Worm (Caenorhabditis elegans) whole organism, L2 larva: Measurements from ENCODE around the gene sru-40.

Experiments used
- F13H6.1 ChIP-seq: sonication (generic microtip); optimal IDR thresholded peaks from 2 replicates; lab custom pipeline; 2016; ENCODE audit warnings: missing genetic modification characterization, missing compliant biosample characterization
- R02D3.7 ChIP-seq: fragments of 150-350 bp; optimal IDR thresholded peaks from 2 replicates; lab custom pipeline; 2014; ENCODE audit warnings: missing biosample characterization, missing genetic modification characterization
- ZK546.5 ChIP-seq: sonication (generic microtip); optimal IDR thresholded peaks from 2 replicates; lab custom pipeline; 2017; ENCODE audit warnings: missing biosample characterization, missing genetic modification characterization
- alr-1 ChIP-seq: fragments of 150-350 bp; optimal IDR thresholded peaks from 2 replicates; lab custom pipeline; 2014; ENCODE audit warnings: missing biosample characterization, missing genetic modification characterization
- ama-1 ChIP-seq: fragments of 150-350 bp; optimal IDR thresholded peaks from 2 replicates; lab custom pipeline; 2018; ENCODE audit warnings: inconsistent platforms
- blmp-1 ChIP-seq: sonication (generic microtip); optimal IDR thresholded peaks from 2 replicates; lab custom pipeline; 2017; ENCODE audit warnings: missing genetic modification characterization, mild to moderate bottlenecking, missing compliant biosample characterization, antibody characterized with exemption, moderate library complexity; ENCODE audit not compliant: insufficient read depth
- ceh-16 ChIP-seq: fragments of 150-350 bp; optimal IDR thresholded peaks from 2 replicates; lab custom pipeline; 2014; ENCODE audit warnings: missing biosample characterization, missing genetic modification characterization
- ceh-82 ChIP-seq: fragments of 150-350 bp; optimal IDR thresholded peaks from 2 replicates; lab custom pipeline; 2014; ENCODE audit warnings: missing biosample characterization, missing genetic modification characterization
- crh-2 ChIP-seq: sonication (generic microtip); optimal IDR thresholded peaks from 2 replicates; lab custom pipeline; 2017; ENCODE audit warnings: missing biosample characterization, missing genetic modification characterization
- dmd-4 ChIP-seq: sonication (generic microtip); optimal IDR thresholded peaks from 2 replicates; lab custom pipeline; 2017; ENCODE audit warnings: missing biosample characterization, missing genetic modification characterization
- elt-1 ChIP-seq: fragments of 150-350 bp; optimal IDR thresholded peaks from 2 replicates; lab custom pipeline; 2014; ENCODE audit warnings: missing biosample characterization, missing genetic modification characterization
- elt-3 ChIP-seq: sonication (generic microtip); optimal IDR thresholded peaks from 2 replicates; lab custom pipeline; 2017; ENCODE audit warnings: missing biosample characterization, missing genetic modification characterization
- gmeb-1 ChIP-seq: fragments of 150-350 bp; optimal IDR thresholded peaks from 2 replicates; lab custom pipeline; 2014; ENCODE audit warnings: missing biosample characterization, missing genetic modification characterization
- lin-11 ChIP-seq: fragments of 150-350 bp; sonication (generic microtip); optimal IDR thresholded peaks from 2 replicates; lab custom pipeline; 2014; ENCODE audit warnings: missing biosample characterization, missing genetic modification characterization, inconsistent platforms, mixed read lengths
- lin-13 ChIP-seq: fragments of 150-350 bp; optimal IDR thresholded peaks from 2 replicates; lab custom pipeline; 2014; ENCODE audit warnings: missing biosample characterization, missing genetic modification reagents, missing genetic modification characterization
- lin-39 ChIP-seq: fragments of 150-350 bp; optimal IDR thresholded peaks from 2 replicates; lab custom pipeline; 2014; ENCODE audit warnings: missing biosample characterization, missing genetic modification reagents, missing genetic modification characterization
- lsy-2 ChIP-seq, 2 experiments: fragments of 150-350 bp in 1 of 2; sonication (generic microtip) in 1 of 2; optimal IDR thresholded peaks; 2 replicates each; lab custom pipeline; 2014 to 2017; ENCODE audit warnings: missing biosample characterization in 2 of 2, missing genetic modification characterization in 2 of 2
- mab-5 ChIP-seq: fragments of 150-350 bp; optimal IDR thresholded peaks from 2 replicates; lab custom pipeline; 2014; ENCODE audit warnings: missing biosample characterization, missing genetic modification characterization
- mdl-1 ChIP-seq, 2 experiments: fragments of 150-350 bp in 1 of 2; sonication (generic microtip) in 1 of 2; optimal IDR thresholded peaks; 2 replicates each; lab custom pipeline; 2017; ENCODE audit warnings: missing biosample characterization in 2 of 2, missing genetic modification characterization in 2 of 2
- nhr-10 ChIP-seq: sonication (generic microtip); optimal IDR thresholded peaks from 2 replicates; lab custom pipeline; 2017; ENCODE audit warnings: missing biosample characterization, missing genetic modification characterization
- nhr-12 ChIP-seq: fragments of 150-350 bp; optimal IDR thresholded peaks from 2 replicates; lab custom pipeline; 2014; ENCODE audit warnings: missing biosample characterization, missing genetic modification characterization
- nhr-129 ChIP-seq: fragments of 150-350 bp; optimal IDR thresholded peaks from 2 replicates; lab custom pipeline; 2014; ENCODE audit warnings: missing biosample characterization, missing genetic modification characterization
- nhr-237 ChIP-seq: fragments of 150-350 bp; optimal IDR thresholded peaks from 2 replicates; lab custom pipeline; 2014; ENCODE audit warnings: missing biosample characterization, missing genetic modification characterization
- nhr-25 ChIP-seq: fragments of 150-350 bp; sonication (generic microtip); optimal IDR thresholded peaks from 3 replicates; lab custom pipeline; 2014; ENCODE audit warnings: missing biosample characterization, missing genetic modification characterization
- nhr-6 ChIP-seq: fragments of 150-350 bp; optimal IDR thresholded peaks from 2 replicates; lab custom pipeline; 2014; ENCODE audit warnings: missing biosample characterization, missing genetic modification characterization
- nhr-77 ChIP-seq: fragments of 150-350 bp; optimal IDR thresholded peaks from 2 replicates; lab custom pipeline; 2014; ENCODE audit warnings: missing biosample characterization, missing genetic modification characterization
- peb-1 ChIP-seq: fragments of 150-350 bp; optimal IDR thresholded peaks from 2 replicates; lab custom pipeline; 2014; ENCODE audit warnings: missing biosample characterization, missing genetic modification characterization
- sem-4 ChIP-seq: fragments of 150-350 bp; optimal IDR thresholded peaks from 2 replicates; lab custom pipeline; 2014; ENCODE audit warnings: missing biosample characterization, missing genetic modification reagents, missing genetic modification characterization
- skn-1 ChIP-seq: sonication (generic microtip); optimal IDR thresholded peaks from 2 replicates; lab custom pipeline; 2017; ENCODE audit warnings: missing biosample characterization, missing genetic modification characterization
- sma-3 ChIP-seq: sonication (generic microtip); optimal IDR thresholded peaks from 2 replicates; lab custom pipeline; 2016; ENCODE audit warnings: missing genetic modification reagents, missing genetic modification characterization, missing compliant biosample characterization
- sma-9 ChIP-seq, 2 experiments: fragments of 150-350 bp in 1 of 2; sonication (generic microtip) in 1 of 2; optimal IDR thresholded peaks; 2 replicates each; lab custom pipeline; 2014 to 2016; ENCODE audit warnings: missing genetic modification characterization in 2 of 2, mild to moderate bottlenecking in 1 of 2, missing biosample characterization in 1 of 2, missing compliant biosample characterization in 1 of 2, missing genetic modification reagents in 1 of 2, moderate library complexity in 1 of 2
- unc-39 ChIP-seq: fragments of 150-350 bp; optimal IDR thresholded peaks from 2 replicates; lab custom pipeline; 2014; ENCODE audit warnings: missing biosample characterization, missing genetic modification characterization
- unc-55 ChIP-seq: fragments of 150-350 bp; sonication (generic microtip); optimal IDR thresholded peaks from 3 replicates; lab custom pipeline; 2014; ENCODE audit warnings: missing biosample characterization, missing genetic modification reagents, missing genetic modification characterization
- unc-62 ChIP-seq: fragments of 150-350 bp; optimal IDR thresholded peaks from 2 replicates; lab custom pipeline; 2014; ENCODE audit warnings: missing biosample characterization, missing genetic modification reagents, missing genetic modification characterization
- zag-1 ChIP-seq: fragments of 150-350 bp; optimal IDR thresholded peaks from 2 replicates; lab custom pipeline; 2014; ENCODE audit warnings: missing biosample characterization, missing genetic modification characterization
- ztf-1 ChIP-seq: fragments of 200-800 bp; sonication (Bioruptor generic); conservative IDR thresholded peaks from 2 replicates; pipeline ENCODE4 v1.3.6; 2022; ENCODE audit warnings: missing genetic modification characterization, missing compliant biosample characterization
- ztf-4 ChIP-seq: fragments of 150-350 bp; optimal IDR thresholded peaks from 2 replicates; lab custom pipeline; 2014; ENCODE audit warnings: missing biosample characterization, missing genetic modification characterization

sru-40 gene

ce11 chrV:9812216-9812615 is 21.6 kb downstream of the sru-40 start:
- TF ChIP-seq unc-39 (no peak), unc-62 (GFP tag; lab: Kevin White, UChicago) (no peak), crh-2 (tag; lab: Kevin White, UChicago) (no peak), ama-1 (no peak), nhr-6 (tag; lab: Kevin White, UChicago) (no peak), dmd-4 (tag; lab: Kevin White, UChicago) (no peak), lin-13 (GFP tag; lab: Kevin White, UChicago) (no peak), lsy-2 (tag; optimal IDR thresholded peaks at IDR 0.05; lab: Kevin White, UChicago) (no peak), sma-3 (no peak), gmeb-1 (tag; lab: Kevin White, UChicago) (no peak), elt-1 (tag; lab: Kevin White, UChicago) (no peak), alr-1 (tag; lab: Kevin White, UChicago) (no peak), ZK546.5 (tag; lab: Kevin White, UChicago) (no peak), nhr-237 (tag; lab: Kevin White, UChicago) (no peak), blmp-1 (no peak), zag-1 (tag; lab: Kevin White, UChicago) (no peak), mdl-1 (tag; optimal IDR thresholded peaks at IDR 0.05; lab: Kevin White, UChicago) (no peak), nhr-10 (tag; lab: Kevin White, UChicago) (no peak), peb-1 (no peak)

- TF ChIP-seq ztf-1 (GFP tag; lab: Robert Waterston, UW) (no peak), sem-4 (tag; lab: Kevin White, UChicago) (no peak), F13H6.1 (tag; lab: Kevin White, UChicago) (no peak), unc-39 (no peak)
These were observed 22.6 kb downstream of the sru-40 start, which contains the start of gene sru-29 for ce11 chrV:9811154-9811553. Gene sru-29 (plus strand): TSS chrV:9811454.

ce11 chrV:9805161-9805560 is 28.6 kb downstream of the sru-40 start, which contains the start of gene sru-37:
Gene sru-37 (plus strand): TSS chrV:9805461.
- TF ChIP-seq lin-39 (tag; lab: Kevin White, UChicago) (no peak), ceh-16 (tag; lab: Kevin White, UChicago) (no peak), crh-2 (tag; lab: Kevin White, UChicago) (no peak), mab-5 (no peak), F13H6.1 (tag; lab: Kevin White, UChicago) (no peak)

DNA sequence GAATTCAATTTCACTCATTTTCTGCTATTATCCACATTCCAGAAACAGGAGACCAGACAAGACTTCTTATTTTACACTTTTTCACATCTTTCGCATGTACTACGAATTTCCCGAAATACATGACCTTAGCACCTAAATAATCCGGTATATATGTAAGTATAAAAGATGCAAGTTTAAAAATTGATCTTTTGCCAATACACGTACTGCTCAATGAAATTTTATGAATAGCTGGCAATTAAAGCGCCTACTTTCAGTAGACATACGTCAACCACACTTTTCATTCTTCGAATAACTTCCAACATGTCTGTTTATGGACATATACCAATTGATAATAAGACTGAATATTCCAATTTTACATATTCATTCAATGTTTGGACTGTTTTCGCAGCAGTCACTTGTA is 30.6 kb downstream of the sru-40 start, which contains the start of gene sru-39:
Gene sru-39, plus strand, starts transcription at position 301 of the 400 bp plus-strand sequence.
- TF ChIP-seq blmp-1 (no peak), elt-3 (tag; lab: Kevin White, UChicago) (no peak), nhr-237 (tag; lab: Kevin White, UChicago) (no peak), ceh-16 (tag; lab: Kevin White, UChicago) (no peak), nhr-77 (tag; lab: Kevin White, UChicago) (no peak), zag-1 (tag; lab: Kevin White, UChicago) (no peak), nhr-25 (tag; lab: Kevin White, UChicago) (no peak), alr-1 (tag; lab: Kevin White, UChicago) (no peak), gmeb-1 (tag; lab: Kevin White, UChicago) (no peak), lsy-2 (tag; optimal IDR thresholded peaks at IDR 0.05; lab: Kevin White, UChicago) (no peak), lin-11 (tag; lab: Kevin White, UChicago) (no peak), elt-1 (tag; lab: Kevin White, UChicago) (no peak), dmd-4 (tag; lab: Kevin White, UChicago) (no peak), sem-4 (tag; lab: Kevin White, UChicago) (no peak), mdl-1 (tag; optimal IDR thresholded peaks at IDR 0.05; lab: Kevin White, UChicago) (no peak), nhr-129 (no peak), nhr-10 (tag; lab: Kevin White, UChicago) (no peak), lin-39 (tag; lab: Kevin White, UChicago) (no peak)

- no peak for TF ChIP-seq nhr-237 (tag; lab: Kevin White, UChicago)
- no peak for TF ChIP-seq unc-55 (GFP tag; lab: Kevin White, UChicago)
- no peak for TF ChIP-seq nhr-25 (tag; lab: Kevin White, UChicago)
- no peak for TF ChIP-seq gmeb-1 (tag; lab: Kevin White, UChicago)
- no peak for TF ChIP-seq ztf-1 (GFP tag; lab: Robert Waterston, UW)
- no peak for TF ChIP-seq nhr-12 (tag; lab: Kevin White, UChicago)
- TF ChIP-seq nhr-10 (tag; lab: Kevin White, UChicago): no peak
- TF ChIP-seq R02D3.7 (tag; lab: Kevin White, UChicago): no peak
- no peak for TF ChIP-seq skn-1 (tag; lab: Kevin White, UChicago)
- no peak for TF ChIP-seq ceh-82 (tag; lab: Kevin White, UChicago)
- no peak for TF ChIP-seq lin-39 (tag; lab: Kevin White, UChicago)
- TF ChIP-seq ZK546.5 (tag; lab: Kevin White, UChicago): no peak
- no peak for TF ChIP-seq sma-9 (GFP tag; optimal IDR thresholded peaks at IDR 0.05; lab: Kevin White, UChicago)
- no peak for TF ChIP-seq sma-9 (tag; optimal IDR thresholded peaks at IDR 0.05; lab: Kevin White, UChicago)
- TF ChIP-seq crh-2 (tag; lab: Kevin White, UChicago): no peak
- TF ChIP-seq ztf-4 (tag; lab: Kevin White, UChicago): no peak
- TF ChIP-seq mdl-1 (tag; optimal IDR thresholded peaks at IDR 0.05; lab: Kevin White, UChicago): no peak
- no peak for TF ChIP-seq nhr-129
These were observed 31.8 kb downstream of the sru-40 start, which contains the start of gene F46B6.10 for ce11 chrV:9801965-9802364. Gene F46B6.10 (minus strand): TSS chrV:9802065.
